Worm (Caenorhabditis elegans) whole organism, L4 larva: ENCODE data around the gene srx-66.

Source experiments
- D1046.2 ChIP-seq: fragments of 200-800 bp; sonication (Bioruptor generic); IDR thresholded peaks from 2 replicates; pipeline ENCODE4 v1.3.6; 2022; ENCODE audit warnings: missing genetic modification characterization, missing compliant biosample characterization
- F37D6.2 ChIP-seq: sonication (generic microtip); optimal IDR thresholded peaks from 2 replicates; lab custom pipeline; 2016; ENCODE audit warnings: mild to moderate bottlenecking, missing genetic modification characterization, missing compliant biosample characterization
- F49E8.2 ChIP-seq: sonication (generic microtip); optimal IDR thresholded peaks from 2 replicates; lab custom pipeline; 2016; ENCODE audit warnings: missing compliant biosample characterization, mild to moderate bottlenecking, missing genetic modification characterization, borderline replicate concordance
- Y105C5A.15 ChIP-seq: fragments of 200-800 bp; sonication (Bioruptor generic); IDR thresholded peaks from 2 replicates; pipeline ENCODE4 v1.3.6; 2022; ENCODE audit warnings: missing genetic modification characterization, missing compliant biosample characterization
- Y5F2A.4 ChIP-seq: fragments of 200-800 bp; sonication (Bioruptor generic); optimal IDR thresholded peaks from 2 replicates; lab custom pipeline; 2018; ENCODE audit warnings: mild to moderate bottlenecking, missing genetic modification characterization, missing compliant biosample characterization
- Y75B8A.6 ChIP-seq: fragments of 200-800 bp; sonication (Bioruptor generic); IDR thresholded peaks from 2 replicates; pipeline ENCODE4 v1.3.6; 2022; ENCODE audit warnings: missing genetic modification reagents, missing genetic modification characterization, missing compliant biosample characterization
- ZK546.5 ChIP-seq, 2 experiments: sonication (generic microtip); optimal IDR thresholded peaks; 2 replicates each; lab custom pipeline; 2017; ENCODE audit warnings: missing biosample characterization in 2 of 2, missing genetic modification characterization in 2 of 2
- ceh-32 ChIP-seq: sonication (generic microtip); optimal IDR thresholded peaks from 2 replicates; lab custom pipeline; 2016; ENCODE audit warnings: mild to moderate bottlenecking, missing genetic modification characterization, missing compliant biosample characterization; ENCODE audit not compliant: poor library complexity
- ceh-44 ChIP-seq: fragments of 200-800 bp; sonication (Bioruptor generic); IDR thresholded peaks from 2 replicates; pipeline ENCODE4 v1.3.6; 2022; ENCODE audit warnings: missing genetic modification reagents, missing genetic modification characterization, missing compliant biosample characterization
- ces-1 ChIP-seq: fragments of 150-350 bp; sonication (generic microtip); optimal IDR thresholded peaks from 4 replicates; lab custom pipeline; 2014; ENCODE audit warnings: missing biosample characterization, missing genetic modification reagents, missing genetic modification characterization
- daf-12 ChIP-seq: fragments of 150-350 bp; optimal IDR thresholded peaks from 2 replicates; lab custom pipeline; 2014; ENCODE audit warnings: missing biosample characterization, missing genetic modification reagents, missing genetic modification characterization
- daf-16 ChIP-seq, 3 experiments: sonication (generic microtip); optimal IDR thresholded peaks; 2 replicates each; lab custom pipeline; 2016 to 2017; ENCODE audit warnings: missing genetic modification characterization in 3 of 3, missing genetic modification reagents in 3 of 3, mild to moderate bottlenecking in 2 of 3, missing compliant biosample characterization in 2 of 3, missing biosample characterization in 1 of 3, moderate library complexity in 1 of 3
- daf-8 ChIP-seq: fragments of 200-800 bp; sonication (Bioruptor generic); IDR thresholded peaks from 2 replicates; pipeline ENCODE4 v1.3.6; 2022; ENCODE audit warnings: missing genetic modification characterization, missing compliant biosample characterization
- dmd-6 ChIP-seq: fragments of 200-800 bp; sonication (Bioruptor generic); IDR thresholded peaks from 2 replicates; pipeline ENCODE4 v1.3.6; 2022; ENCODE audit warnings: missing genetic modification reagents, missing genetic modification characterization, missing compliant biosample characterization
- dve-1 ChIP-seq: sonication (generic microtip); optimal IDR thresholded peaks from 2 replicates; lab custom pipeline; 2017; ENCODE audit warnings: antibody characterized with exemption, mild to moderate bottlenecking, missing genetic modification characterization, missing compliant biosample characterization; ENCODE audit not compliant: insufficient read depth
- egl-43 ChIP-seq: fragments of 200-800 bp; sonication (Bioruptor generic); IDR thresholded peaks from 2 replicates; pipeline ENCODE4 v1.3.6; 2022; ENCODE audit warnings: missing genetic modification reagents, missing genetic modification characterization, missing compliant biosample characterization
- hif-1 ChIP-seq, 2 experiments: sonication (generic microtip); optimal IDR thresholded peaks; 2 replicates each; lab custom pipeline; 2016 to 2017; ENCODE audit warnings: missing compliant biosample characterization in 2 of 2, missing genetic modification characterization in 2 of 2, missing genetic modification reagents in 2 of 2, missing genotype in 2 of 2, mild to moderate bottlenecking in 1 of 2
- hlh-11 ChIP-seq: fragments of 200-800 bp; sonication (Bioruptor generic); optimal IDR thresholded peaks from 2 replicates; lab custom pipeline; 2018; ENCODE audit warnings: mild to moderate bottlenecking, missing genetic modification characterization, missing compliant biosample characterization
- lin-29 ChIP-seq: fragments of 200-800 bp; sonication (Bioruptor generic); IDR thresholded peaks from 2 replicates; pipeline ENCODE4 v1.3.6; 2022; ENCODE audit warnings: missing genetic modification reagents, missing genetic modification characterization, missing compliant biosample characterization
- lin-38 ChIP-seq: fragments of 200-800 bp; sonication (Bioruptor generic); IDR thresholded peaks from 2 replicates; pipeline ENCODE4 v1.3.6; 2022; ENCODE audit warnings: missing genetic modification reagents, missing genetic modification characterization, missing compliant biosample characterization
- lin-39 ChIP-seq: fragments of 150-350 bp; optimal IDR thresholded peaks from 2 replicates; lab custom pipeline; 2014; ENCODE audit warnings: missing biosample characterization, missing genetic modification reagents, missing genetic modification characterization
- lir-3 ChIP-seq: sonication (generic microtip); optimal IDR thresholded peaks from 2 replicates; lab custom pipeline; 2016; ENCODE audit warnings: mild to moderate bottlenecking, missing genetic modification characterization, missing compliant biosample characterization
- lsy-2 ChIP-seq, 2 experiments: fragments of 150-350 bp in 1 of 2; sonication (generic microtip) in 1 of 2; optimal IDR thresholded peaks; 2 replicates each; lab custom pipeline; 2014 to 2017; ENCODE audit warnings: missing biosample characterization in 2 of 2, missing genetic modification characterization in 2 of 2
- madf-5 ChIP-seq, 2 experiments: fragments of 200-800 bp; sonication (Bioruptor generic); IDR thresholded peaks; 2 replicates each; pipeline ENCODE4 v1.3.6; 2022; ENCODE audit warnings: missing compliant biosample characterization in 2 of 2, missing genetic modification characterization in 2 of 2
- mdl-1 ChIP-seq, 2 experiments: fragments of 150-350 bp in 1 of 2; sonication (generic microtip) in 1 of 2; optimal IDR thresholded peaks; 2 replicates each; lab custom pipeline; 2014 to 2017; ENCODE audit warnings: missing biosample characterization in 2 of 2, missing genetic modification characterization in 2 of 2
- mdt-29 ChIP-seq: fragments of 200-800 bp; sonication (Bioruptor generic); IDR thresholded peaks from 2 replicates; pipeline ENCODE4 v1.3.6; 2022; ENCODE audit warnings: missing genetic modification reagents, missing genetic modification characterization, missing compliant biosample characterization
- nhr-102 ChIP-seq: sonication (generic microtip); optimal IDR thresholded peaks from 2 replicates; lab custom pipeline; 2016; ENCODE audit warnings: mild to moderate bottlenecking, missing genetic modification characterization, moderate library complexity, missing compliant biosample characterization
- nhr-237 ChIP-seq: sonication (generic microtip); optimal IDR thresholded peaks from 2 replicates; lab custom pipeline; 2017; ENCODE audit warnings: missing biosample characterization, missing genetic modification characterization
- nhr-28 ChIP-seq: fragments of 150-350 bp; optimal IDR thresholded peaks from 2 replicates; lab custom pipeline; 2014; ENCODE audit warnings: missing biosample characterization, missing genetic modification characterization
- nhr-48 ChIP-seq: sonication (generic microtip); optimal IDR thresholded peaks from 2 replicates; lab custom pipeline; 2016; ENCODE audit warnings: mild to moderate bottlenecking, missing genetic modification characterization, missing compliant biosample characterization
- nhr-77 ChIP-seq: fragments of 150-350 bp; optimal IDR thresholded peaks from 2 replicates; lab custom pipeline; 2014; ENCODE audit warnings: missing biosample characterization, missing genetic modification characterization
- php-3 ChIP-seq: fragments of 200-800 bp; sonication (Bioruptor generic); IDR thresholded peaks from 2 replicates; pipeline ENCODE4 v1.3.6; 2022; ENCODE audit warnings: missing genetic modification reagents, missing genetic modification characterization, missing compliant biosample characterization
- pqm-1 ChIP-seq: sonication (generic microtip); optimal IDR thresholded peaks from 2 replicates; lab custom pipeline; 2017; ENCODE audit warnings: missing biosample characterization, missing genetic modification characterization
- sdz-12 ChIP-seq: fragments of 200-800 bp; sonication (Bioruptor generic); optimal IDR thresholded peaks from 2 replicates; lab custom pipeline; 2018; ENCODE audit warnings: mild to moderate bottlenecking, missing genetic modification characterization, missing compliant biosample characterization
- skn-1 ChIP-seq: fragments of 150-350 bp; optimal IDR thresholded peaks from 2 replicates; lab custom pipeline; 2014; ENCODE audit warnings: missing biosample characterization, missing genetic modification characterization
- snpc-4 ChIP-seq: fragments of 150-350 bp; optimal IDR thresholded peaks from 2 replicates; lab custom pipeline; 2014; ENCODE audit warnings: missing biosample characterization, missing genetic modification characterization
- spr-1 ChIP-seq: sonication (generic microtip); optimal IDR thresholded peaks from 2 replicates; lab custom pipeline; 2016; ENCODE audit warnings: mild to moderate bottlenecking, missing genetic modification characterization, missing compliant biosample characterization
- tra-1 ChIP-seq: fragments of 200-800 bp; sonication (Bioruptor generic); IDR thresholded peaks from 2 replicates; pipeline ENCODE4 v1.3.6; 2022; ENCODE audit warnings: missing genetic modification reagents, missing genetic modification characterization, missing compliant biosample characterization
- unc-39 ChIP-seq: sonication (generic microtip); optimal IDR thresholded peaks from 2 replicates; lab custom pipeline; 2017; ENCODE audit warnings: missing biosample characterization, missing genetic modification characterization
- vab-7 ChIP-seq: fragments of 200-800 bp; sonication (Bioruptor generic); IDR thresholded peaks from 2 replicates; pipeline ENCODE4 v1.3.6; 2022; ENCODE audit warnings: missing genetic modification reagents, missing genetic modification characterization, missing compliant biosample characterization
- zfp-2 ChIP-seq: sonication (generic microtip); optimal IDR thresholded peaks from 2 replicates; lab custom pipeline; 2016; ENCODE audit warnings: mild to moderate bottlenecking, missing genetic modification characterization, missing compliant biosample characterization
- zfp-3 ChIP-seq: fragments of 200-800 bp; sonication (Bioruptor generic); conservative IDR thresholded peaks from 2 replicates; pipeline ENCODE4 v1.3.6; 2022; ENCODE audit warnings: missing genetic modification reagents, missing genetic modification characterization, missing compliant biosample characterization
- zip-11 ChIP-seq: fragments of 200-800 bp; sonication (Bioruptor generic); IDR thresholded peaks from 2 replicates; pipeline ENCODE4 v1.3.6; 2022; ENCODE audit warnings: missing genetic modification characterization, missing compliant biosample characterization

The srx-66 gene

ce11 chrV:3967762-3968161 lies 48.4 kb downstream of the srx-66 start, which contains the start of gene cyp-34A8:
TSS of gene cyp-34A8 (minus strand) at chrV:3967823.
- TF ChIP-seq mdl-1 (tag; optimal IDR thresholded peaks at IDR 0.05; lab: Kevin White, UChicago) (peak in 1 of 2 experiments; percentile 24), Y75B8A.6 (no peak), nhr-102 (tag; lab: Kevin White, UChicago) (peak; percentile 24), lin-29 (GFP tag; lab: Robert Waterston, UW) (no peak), ceh-44 (no peak), dmd-6 (GFP tag; lab: Robert Waterston, UW) (peak; percentile 52; the same call in 1 of the 2 replicates), zfp-3 (GFP tag; lab: Robert Waterston, UW) (no peak), F49E8.2 (tag; lab: Kevin White, UChicago) (no peak), nhr-77 (tag; lab: Kevin White, UChicago) (peak; percentile 84), sdz-12 (no peak), egl-43 (no peak), pqm-1 (no peak), ZK546.5 (tag; optimal IDR thresholded peaks at IDR 0.05; lab: Kevin White, UChicago) (no peak), lin-38 (GFP tag; lab: Robert Waterston, UW) (no peak), mdt-29 (GFP tag; lab: Robert Waterston, UW) (no peak), hif-1 (tag; optimal IDR thresholded peaks at IDR 0.05; lab: Kevin White, UChicago) (no peak), tra-1 (GFP tag; lab: Robert Waterston, UW) (no peak), D1046.2 (GFP tag; lab: Robert Waterston, UW) (no peak), ces-1 (GFP tag; lab: Kevin White, UChicago) (no peak), Y105C5A.15 (GFP tag; lab: Robert Waterston, UW) (no peak), madf-5 (GFP tag; IDR thresholded peaks at IDR 0.05; lab: Robert Waterston, UW) (no peak), zfp-2 (tag; lab: Kevin White, UChicago) (no peak), F37D6.2 (tag; lab: Kevin White, UChicago) (no peak), Y5F2A.4 (no peak), daf-8 (GFP tag; lab: Robert Waterston, UW) (no peak), nhr-237 (tag; lab: Kevin White, UChicago) (no peak), vab-7 (GFP tag; lab: Robert Waterston, UW) (no peak), nhr-48 (no peak), ceh-32 (no peak), lir-3 (tag; lab: Kevin White, UChicago) (no peak), snpc-4 (tag; lab: Kevin White, UChicago) (no peak), lsy-2 (tag; optimal IDR thresholded peaks at IDR 0.05; lab: Kevin White, UChicago) (no peak), nhr-28 (tag; lab: Kevin White, UChicago) (peak; percentile 79), php-3 (GFP tag; lab: Robert Waterston, UW) (no peak), zip-11 (GFP tag; lab: Robert Waterston, UW) (no peak), daf-16 (GFP tag; optimal IDR thresholded peaks at IDR 0.05; lab: Kevin White, UChicago) (no peak), daf-16 (tag; optimal IDR thresholded peaks at IDR 0.05; lab: Kevin White, UChicago) (peak; percentile 2), daf-12 (tag; lab: Kevin White, UChicago) (no peak), skn-1 (tag; lab: Kevin White, UChicago) (no peak), dve-1 (peak; percentile 57), lin-39 (tag; lab: Kevin White, UChicago) (no peak), unc-39 (tag; lab: Kevin White, UChicago) (no peak), spr-1 (tag; lab: Kevin White, UChicago) (no peak), hlh-11 (peak; percentile 4)
